Worm (Caenorhabditis elegans): ENCODE data around the gene ttr-46.

ttr-46 gene

ce11 chrV:9943039-9943438 is 8.0 kb upstream of the ttr-46 start, which contains the start of gene fipr-12:
TSS of gene fipr-12 (plus strand) at chrV:9943339.
- no peak for TF ChIP-seq snpc-3.4 (tag; optimal IDR thresholded peaks at IDR 0.05)

ce11 chrV:9944093-9944492 is 6.9 kb upstream of the ttr-46 start, which contains the start of gene sre-28:
TSS of gene sre-28 (plus strand) at chrV:9944393.
- TF ChIP-seq C06A6.2 (GFP tag; conservative IDR thresholded peaks at IDR 0.05) (no peak), attf-5 (GFP tag; optimal IDR thresholded peaks at IDR 0.05) (no peak), Y53F4B.3 (GFP tag; IDR thresholded peaks at IDR 0.05) (no peak), ztf-22 (GFP tag; optimal IDR thresholded peaks at IDR 0.05) (no peak), hmg-20 (GFP tag; IDR thresholded peaks at IDR 0.05) (no peak), dpl-1 (GFP tag; optimal IDR thresholded peaks at IDR 0.05) (no peak), C17E4.6 (GFP tag; IDR thresholded peaks at IDR 0.05) (no peak), nhr-120 (GFP tag; IDR thresholded peaks at IDR 0.05) (no peak), mcd-1 (GFP tag; IDR thresholded peaks at IDR 0.05) (no peak), dox-1 (GFP tag; IDR thresholded peaks at IDR 0.05) (no peak), B0336.3 (GFP tag; IDR thresholded peaks at IDR 0.05) (no peak), B0019.2 (GFP tag; conservative IDR thresholded peaks at IDR 0.05) (no peak), lag-1 (GFP tag; IDR thresholded peaks at IDR 0.05) (no peak), egl-44 (GFP tag; IDR thresholded peaks at IDR 0.05) (no peak)

- TF ChIP-seq snpc-1.1 (tag; optimal IDR thresholded peaks at IDR 0.05; ENCODE audit: insufficient read depth) (no peak), ztf-22 (GFP tag; optimal IDR thresholded peaks at IDR 0.05) (no peak), unc-62 (GFP tag; optimal IDR thresholded peaks at IDR 0.05) (no peak), hlh-26 (GFP tag; conservative IDR thresholded peaks at IDR 0.05) (no peak), B0035.1 (tag; optimal IDR thresholded peaks at IDR 0.05) (no peak), rcor-1 (GFP tag; IDR thresholded peaks at IDR 0.05) (no peak), B0019.2 (GFP tag; conservative IDR thresholded peaks at IDR 0.05) (no peak), hrde-1 (tag; optimal IDR thresholded peaks at IDR 0.05; ENCODE audit: borderline replicate concordance) (no peak), ceh-91 (GFP tag; IDR thresholded peaks at IDR 0.05) (no peak), Y95B8A.8 (GFP tag; IDR thresholded peaks at IDR 0.05) (no peak)
These were observed 2.2 kb upstream of the ttr-46 start, which contains the start of gene nlp-58 for ce11 chrV:9948840-9949239. TSS of gene nlp-58 (minus strand) at chrV:9948940.

DNA sequence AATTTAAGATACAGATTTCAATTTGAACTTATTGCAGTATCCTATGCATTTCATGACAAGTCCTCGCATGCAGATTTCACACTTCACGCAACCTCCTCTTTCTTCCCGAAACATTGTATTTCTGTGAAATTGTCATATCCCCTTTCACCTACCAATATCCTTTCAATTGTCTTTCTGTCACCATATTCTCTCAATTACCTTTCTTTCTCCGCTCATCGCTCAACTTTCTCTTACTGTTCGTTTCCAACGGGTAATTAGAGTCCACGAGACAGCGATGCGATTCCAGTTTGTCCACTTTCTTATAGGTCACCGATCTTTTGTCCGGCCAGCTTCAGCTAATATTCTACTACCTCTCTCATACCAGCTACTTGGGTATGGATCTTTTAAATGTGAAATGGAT is 1.4 kb downstream of the ttr-46 start, which contains the start of gene mam-5:
mam-5 (plus strand) TSS at position 304 of the 400 bp plus-strand sequence.
- no peak for TF ChIP-seq ceh-79 (tag; optimal IDR thresholded peaks at IDR 0.05)
- TF ChIP-seq unc-130 (GFP tag; optimal IDR thresholded peaks at IDR 0.05): no peak
- no peak for TF ChIP-seq lin-40 (tag; optimal IDR thresholded peaks at IDR 0.05)
- no peak for TF ChIP-seq lin-26 (GFP tag; IDR thresholded peaks at IDR 0.05)
- no peak for TF ChIP-seq ztf-22 (GFP tag; optimal IDR thresholded peaks at IDR 0.05)
- no peak for TF ChIP-seq ztf-3 (GFP tag; optimal IDR thresholded peaks at IDR 0.05)
- no peak for TF ChIP-seq gei-17 (GFP tag; optimal IDR thresholded peaks at IDR 0.05)
- no peak for TF ChIP-seq pha-4 (tag; optimal IDR thresholded peaks at IDR 0.05)
- no peak for TF ChIP-seq efl-1 (GFP tag; optimal IDR thresholded peaks at IDR 0.05)
- TF ChIP-seq nhr-179 (tag; optimal IDR thresholded peaks at IDR 0.05): no peak
- TF ChIP-seq ztf-25 (GFP tag; IDR thresholded peaks at IDR 0.05): no peak
- no peak for TF ChIP-seq ztf-28 (GFP tag; IDR thresholded peaks at IDR 0.05)
- no peak for TF ChIP-seq ccch-3 (GFP tag; optimal IDR thresholded peaks at IDR 0.05)
- TF ChIP-seq madf-3 (GFP tag; IDR thresholded peaks at IDR 0.05): no peak
- TF ChIP-seq hmg-20 (GFP tag; IDR thresholded peaks at IDR 0.05): no peak
- TF ChIP-seq sdz-38 (tag; optimal IDR thresholded peaks at IDR 0.05): no peak
- TF ChIP-seq ceh-40 (GFP tag; IDR thresholded peaks at IDR 0.05): no peak

Measured in whole organism, young adult.